Fruit fly (Drosophila melanogaster) whole organism, wandering third instar larva: ENCODE measurements around the gene eg.

Experiments
- CG32264 ChIP-seq: fragments of 200-800 bp; sonication (Bioruptor generic); optimal IDR thresholded peaks from 2 replicates; lab custom pipeline; 2016; ENCODE audit warnings: missing biosample characterization, missing genetic modification characterization
- CG9705 ChIP-seq: fragments of 200-800 bp; sonication (Bioruptor generic); optimal IDR thresholded peaks from 2 replicates; lab custom pipeline; 2018; ENCODE audit warnings: missing biosample characterization, mild to moderate bottlenecking, missing genetic modification characterization
- CrebA ChIP-seq: fragments of 200-800 bp; sonication (Bioruptor generic); optimal IDR thresholded peaks from 2 replicates; lab custom pipeline; 2016; ENCODE audit warnings: missing biosample characterization, mild to moderate bottlenecking, missing genetic modification characterization, borderline replicate concordance
- Dfd ChIP-seq: fragments of >200 bp; optimal IDR thresholded peaks from 2 replicates; lab custom pipeline; 2017; ENCODE audit warnings: missing biosample characterization, missing genetic modification characterization
- Dif ChIP-seq: fragments of 200-275, 200-300 bp; sonication (Bioruptor generic); optimal IDR thresholded peaks from 2 replicates; lab custom pipeline; 2018; ENCODE audit warnings: missing biosample characterization, missing genetic modification characterization; ENCODE audit not compliant: partially characterized antibody
- GATAd ChIP-seq: sonication (Bioruptor generic); optimal IDR thresholded peaks from 2 replicates; lab custom pipeline; 2016; ENCODE audit warnings: missing biosample characterization, missing genetic modification characterization
- HLH106 ChIP-seq: fragments of 200-800 bp; optimal IDR thresholded peaks from 3 replicates; lab custom pipeline; 2019; ENCODE audit warnings: missing biosample characterization, mild to moderate bottlenecking, missing genetic modification characterization, moderate library complexity
- Hnf4 ChIP-seq: fragments of 200-800 bp; sonication (Bioruptor generic); optimal IDR thresholded peaks from 2 replicates; lab custom pipeline; 2016; ENCODE audit warnings: missing biosample characterization, mild to moderate bottlenecking, missing genetic modification characterization
- Hr78 ChIP-seq: fragments of >200 bp; optimal IDR thresholded peaks from 2 replicates; lab custom pipeline; 2017; ENCODE audit warnings: missing biosample characterization, missing genetic modification characterization
- Hr83 ChIP-seq: fragments of 200-300 bp; sonication (Bioruptor generic); optimal IDR thresholded peaks from 2 replicates; lab custom pipeline; 2016; ENCODE audit warnings: missing biosample characterization, mild to moderate bottlenecking, missing genetic modification characterization, moderate library complexity; ENCODE audit not compliant: poor library complexity, severe bottlenecking
- Jra ChIP-seq: sonication (Bioruptor generic); optimal IDR thresholded peaks from 2 replicates; lab custom pipeline; 2016; ENCODE audit warnings: missing biosample characterization, missing genetic modification characterization
- Mio ChIP-seq: sonication (Bioruptor generic); optimal IDR thresholded peaks from 2 replicates; lab custom pipeline; 2016; ENCODE audit warnings: missing biosample characterization, missing genetic modification characterization
- N ChIP-seq: fragments of >200 bp; optimal IDR thresholded peaks from 2 replicates; lab custom pipeline; 2018; ENCODE audit warnings: missing biosample characterization, missing external identifiers, missing genetic modification characterization
- OdsH ChIP-seq: fragments of 200-800 bp; sonication (Bioruptor generic); optimal IDR thresholded peaks from 2 replicates; lab custom pipeline; 2016; ENCODE audit warnings: missing biosample characterization, mild to moderate bottlenecking, missing genetic modification characterization
- Rel ChIP-seq, 2 experiments: fragments of 200-800 bp; sonication (Bioruptor generic) in 1 of 2; optimal IDR thresholded peaks; 2 replicates in 1 of 2; 3 replicates in 1 of 2; lab custom pipeline; 2016 to 2019; ENCODE audit warnings: mild to moderate bottlenecking in 2 of 2, missing biosample characterization in 2 of 2, missing genetic modification characterization in 2 of 2, moderate library complexity in 1 of 2
- Sp1 ChIP-seq: fragments of 200-800 bp; sonication (Bioruptor generic); optimal IDR thresholded peaks from 3 replicates; lab custom pipeline; 2019; ENCODE audit warnings: missing biosample characterization, mild to moderate bottlenecking, missing genetic modification characterization, moderate library complexity
- Vsx2 ChIP-seq: fragments of 200-300, 225-300 bp; sonication (Bioruptor generic); optimal IDR thresholded peaks from 2 replicates; lab custom pipeline; 2018; ENCODE audit warnings: missing biosample characterization, missing genetic modification characterization; ENCODE audit not compliant: partially characterized antibody
- br ChIP-seq: fragments of 200-800 bp; sonication (Bioruptor generic); optimal IDR thresholded peaks from 2 replicates; lab custom pipeline; 2016; ENCODE audit warnings: missing biosample characterization, missing genetic modification characterization
- brk ChIP-seq: fragments of 200-800 bp; sonication (Bioruptor generic); optimal IDR thresholded peaks from 2 replicates; lab custom pipeline; 2016; ENCODE audit warnings: missing biosample characterization, mild to moderate bottlenecking, missing genetic modification characterization
- dl ChIP-seq, 2 experiments: fragments of 175-275, 200-275 bp in 1 of 2; fragments of 200-275 bp in 1 of 2; sonication (Bioruptor generic); optimal IDR thresholded peaks; lab custom pipeline; 2018; ENCODE audit warnings: mild to moderate bottlenecking in 2 of 2, missing biosample characterization in 2 of 2, missing genetic modification characterization in 2 of 2, moderate library complexity in 2 of 2; ENCODE audit not compliant: partially characterized antibody in 2 of 2, insufficient read depth in 1 of 2
- dsf ChIP-seq: sonication (Bioruptor generic); optimal IDR thresholded peaks from 2 replicates; lab custom pipeline; 2016; ENCODE audit warnings: missing biosample characterization, missing genetic modification characterization, borderline replicate concordance
- ey ChIP-seq: fragments of 200-800 bp; sonication (Bioruptor generic); optimal IDR thresholded peaks from 2 replicates; lab custom pipeline; 2016; ENCODE audit warnings: missing biosample characterization, missing genetic modification characterization
- foxo ChIP-seq, 2 experiments: fragments of 200-800 bp; sonication (Bioruptor generic); optimal IDR thresholded peaks; 2 replicates in 1 of 2; 3 replicates in 1 of 2; lab custom pipeline; 2016 to 2017; ENCODE audit warnings: missing biosample characterization in 2 of 2, missing genetic modification characterization in 2 of 2
- fru ChIP-seq: fragments of 200-800 bp; sonication (Bioruptor generic); optimal IDR thresholded peaks from 3 replicates; lab custom pipeline; 2016; ENCODE audit warnings: missing biosample characterization, mild to moderate bottlenecking, missing genetic modification characterization
- h ChIP-seq: fragments of 200-800 bp; sonication (Bioruptor generic); optimal IDR thresholded peaks from 3 replicates; lab custom pipeline; 2016; ENCODE audit warnings: missing biosample characterization, mild to moderate bottlenecking, missing genetic modification characterization
- lola ChIP-seq: fragments of >200 bp; optimal IDR thresholded peaks from 2 replicates; lab custom pipeline; 2017; ENCODE audit warnings: missing biosample characterization, missing genetic modification characterization
- pan ChIP-seq: fragments of >200 bp; optimal IDR thresholded peaks from 2 replicates; lab custom pipeline; 2017
- psq ChIP-seq: fragments of 200-800 bp; sonication (Bioruptor generic); optimal IDR thresholded peaks from 3 replicates; lab custom pipeline; 2017; ENCODE audit warnings: missing biosample characterization, mild to moderate bottlenecking, missing genetic modification characterization, moderate library complexity
- rgr ChIP-seq: fragments of 200-800 bp; sonication (Bioruptor generic); optimal IDR thresholded peaks from 3 replicates; lab custom pipeline; 2016; ENCODE audit warnings: missing biosample characterization, mild to moderate bottlenecking, missing genetic modification characterization
- sage ChIP-seq: fragments of 200-800 bp; sonication (Bioruptor generic); optimal IDR thresholded peaks from 2 replicates; lab custom pipeline; 2016; ENCODE audit warnings: missing biosample characterization, mild to moderate bottlenecking, missing genetic modification characterization
- sv ChIP-seq: fragments of 200-800 bp; sonication (Bioruptor generic); optimal IDR thresholded peaks from 3 replicates; lab custom pipeline; 2016; ENCODE audit warnings: missing biosample characterization, missing genetic modification characterization
- tai ChIP-seq: sonication (Bioruptor generic); optimal IDR thresholded peaks from 2 replicates; lab custom pipeline; 2016; ENCODE audit warnings: missing biosample characterization, missing genetic modification characterization
- usp ChIP-seq: fragments of >200 bp; optimal IDR thresholded peaks from 2 replicates; lab custom pipeline; 2017; ENCODE audit warnings: missing biosample characterization, missing genetic modification characterization
- woc ChIP-seq: sonication (Bioruptor generic); optimal IDR thresholded peaks from 2 replicates; lab custom pipeline; 2016; ENCODE audit warnings: missing biosample characterization, mild to moderate bottlenecking, missing genetic modification characterization

The eg gene

dm6 chr3L:21808003-21808530 lies 436 bp upstream of the eg start:
- TF ChIP-seq CrebA (GFP tag; lab: Kevin White, UChicago) (no peak), fru (peak; percentile 6), Mio (no peak), Sp1 (peak; percentile 68), Vsx2 (GFP tag; lab: Kevin White, UChicago) (no peak), h (GFP tag; lab: Kevin White, UChicago) (peak; percentile 39), foxo (GFP tag; optimal IDR thresholded peaks at IDR 0.05; lab: Kevin White, UChicago) (peak in 1 of 2 experiments; percentile 65), Hnf4 (GFP tag; lab: Kevin White, UChicago) (no peak), CG32264 (GFP tag; lab: Kevin White, UChicago) (no peak), Dfd (no peak), br (GFP tag; lab: Kevin White, UChicago) (peak; percentile 4), sv (no peak), Jra (GFP tag; lab: Kevin White, UChicago) (no peak), psq (GFP tag; lab: Kevin White, UChicago) (peak; percentile 53), woc (GFP tag; lab: Kevin White, UChicago) (peak; percentile 12), brk (GFP tag; lab: Kevin White, UChicago) (peak; percentile 27), tai (GFP tag; lab: Kevin White, UChicago) (no peak), rgr (GFP tag; lab: Kevin White, UChicago) (peak; percentile 66), Dif (no peak), Rel (GFP tag; optimal IDR thresholded peaks at IDR 0.05; lab: Kevin White, UChicago) (no peak), Rel (tag; optimal IDR thresholded peaks at IDR 0.05; lab: Kevin White, UChicago) (no peak), sage (GFP tag; lab: Kevin White, UChicago) (peak; percentile 37), ey (GFP tag; lab: Kevin White, UChicago) (peak; percentile 25), usp (GFP tag; lab: Kevin White, UChicago) (no peak), CG9705 (GFP tag; lab: Kevin White, UChicago) (no peak), dsf (GFP tag; lab: Kevin White, UChicago) (no peak), dl (GFP tag; optimal IDR thresholded peaks at IDR 0.05; lab: Kevin White, UChicago; ENCODE audit: insufficient read depth in 1 of 2, partially characterized antibody in 2 of 2) (no peak), pan (lab: Kevin White, UChicago) (no peak), N (GFP tag; lab: Kevin White, UChicago) (no peak), OdsH (GFP tag; lab: Kevin White, UChicago) (peak; percentile 50), GATAd (no peak), lola (GFP tag; lab: Kevin White, UChicago) (no peak), HLH106 (peak; percentile 75)

- TF ChIP-seq Dif, result no peak
These were observed 5.1 kb downstream of the eg start, which contains the start of gene CG43895 for dm6 chr3L:21813598-21813997. TSS of gene CG43895 (minus strand) at chr3L:21813698.

dm6 chr3L:21818701-21819100 lies 10.2 kb downstream of the eg start:
- TF ChIP-seq Hr78 (GFP tag; lab: Kevin White, UChicago) (no peak), tai (GFP tag; lab: Kevin White, UChicago) (no peak), CG32264 (GFP tag; lab: Kevin White, UChicago) (no peak), br (GFP tag; lab: Kevin White, UChicago) (no peak), rgr (GFP tag; lab: Kevin White, UChicago) (no peak), fru (no peak), ey (GFP tag; lab: Kevin White, UChicago) (no peak), CrebA (GFP tag; lab: Kevin White, UChicago) (no peak), usp (GFP tag; lab: Kevin White, UChicago) (no peak), foxo (GFP tag; optimal IDR thresholded peaks at IDR 0.05; lab: Kevin White, UChicago) (no peak), h (GFP tag; lab: Kevin White, UChicago) (no peak), Sp1 (no peak), woc (GFP tag; lab: Kevin White, UChicago) (no peak), Dif (no peak), HLH106 (no peak), Mio (no peak), lola (GFP tag; lab: Kevin White, UChicago) (no peak), Hr83 (GFP tag; lab: Kevin White, UChicago) (no peak), brk (GFP tag; lab: Kevin White, UChicago) (no peak)
